Worm (Caenorhabditis elegans) whole organism, L4 larva: ENCODE measurements around the gene pgp-11.

Source experiments
- D1046.2 ChIP-seq: fragments of 200-800 bp; sonication (Bioruptor generic); IDR thresholded peaks from 2 replicates; pipeline ENCODE4 v1.3.6; 2022; ENCODE audit warnings: missing genetic modification characterization, missing compliant biosample characterization
- F10B5.3 ChIP-seq: sonication (generic microtip); optimal IDR thresholded peaks from 2 replicates; lab custom pipeline; 2016; ENCODE audit warnings: mild to moderate bottlenecking, missing genetic modification characterization, missing compliant biosample characterization
- F44E2.7 ChIP-seq: fragments of 200-800 bp; sonication (Bioruptor generic); IDR thresholded peaks from 2 replicates; pipeline ENCODE4 v2.1.2; 2022; ENCODE audit warnings: missing genetic modification characterization, missing compliant biosample characterization
- F49E8.2 ChIP-seq: sonication (generic microtip); optimal IDR thresholded peaks from 2 replicates; lab custom pipeline; 2016; ENCODE audit warnings: missing compliant biosample characterization, mild to moderate bottlenecking, missing genetic modification characterization, borderline replicate concordance
- T26A8.4 ChIP-seq: fragments of 200-800 bp; sonication (Bioruptor generic); IDR thresholded peaks from 2 replicates; pipeline ENCODE4 v1.3.6; 2022; ENCODE audit warnings: missing genetic modification characterization, missing compliant biosample characterization
- Y48G9A.11 ChIP-seq: fragments of 200-800 bp; sonication (Bioruptor generic); IDR thresholded peaks from 2 replicates; pipeline ENCODE4 v1.3.6; 2022; ENCODE audit warnings: missing genetic modification reagents, missing genetic modification characterization, missing compliant biosample characterization
- Y75B8A.6 ChIP-seq: fragments of 200-800 bp; sonication (Bioruptor generic); IDR thresholded peaks from 2 replicates; pipeline ENCODE4 v1.3.6; 2022; ENCODE audit warnings: missing genetic modification reagents, missing genetic modification characterization, missing compliant biosample characterization
- ZK337.2 ChIP-seq: fragments of 200-800 bp; sonication (Bioruptor generic); IDR thresholded peaks from 2 replicates; pipeline ENCODE4 v1.3.6; 2022; ENCODE audit warnings: missing genetic modification reagents, missing genetic modification characterization, missing compliant biosample characterization
- ZK546.5 ChIP-seq, 2 experiments: sonication (generic microtip); optimal IDR thresholded peaks; 2 replicates each; lab custom pipeline; 2017; ENCODE audit warnings: missing biosample characterization in 2 of 2, missing genetic modification characterization in 2 of 2
- ama-1 ChIP-seq: fragments of 150-350 bp; optimal IDR thresholded peaks from 2 replicates; lab custom pipeline; 2014; ENCODE audit warnings: inconsistent platforms, mixed read lengths
- attf-4 ChIP-seq: sonication (generic microtip); optimal IDR thresholded peaks from 3 replicates; lab custom pipeline; 2017; ENCODE audit warnings: missing biosample characterization, missing genetic modification characterization
- ceh-20 ChIP-seq: fragments of 200-800 bp; sonication (Bioruptor generic); IDR thresholded peaks from 2 replicates; pipeline ENCODE4 v1.3.6; 2022; ENCODE audit warnings: missing genetic modification reagents, missing genetic modification characterization, missing compliant biosample characterization
- ceh-28 ChIP-seq: fragments of 150-350 bp; optimal IDR thresholded peaks from 2 replicates; lab custom pipeline; 2014; ENCODE audit warnings: missing biosample characterization, missing genetic modification reagents, missing genetic modification characterization
- ceh-82 ChIP-seq: sonication (generic microtip); optimal IDR thresholded peaks from 2 replicates; lab custom pipeline; 2017; ENCODE audit warnings: missing biosample characterization, missing genetic modification characterization
- ces-1 ChIP-seq: fragments of 150-350 bp; sonication (generic microtip); optimal IDR thresholded peaks from 4 replicates; lab custom pipeline; 2014; ENCODE audit warnings: missing biosample characterization, missing genetic modification reagents, missing genetic modification characterization
- ctbp-1 ChIP-seq: fragments of 200-800 bp; sonication (Bioruptor generic); IDR thresholded peaks from 2 replicates; pipeline ENCODE4 v1.3.6; 2022; ENCODE audit warnings: missing genetic modification reagents, missing genetic modification characterization, missing compliant biosample characterization
- daf-16 ChIP-seq, 3 experiments: sonication (generic microtip); optimal IDR thresholded peaks; 2 replicates each; lab custom pipeline; 2016 to 2017; ENCODE audit warnings: missing genetic modification characterization in 3 of 3, missing genetic modification reagents in 3 of 3, mild to moderate bottlenecking in 2 of 3, missing compliant biosample characterization in 2 of 3, missing biosample characterization in 1 of 3, moderate library complexity in 1 of 3
- daf-8 ChIP-seq: fragments of 200-800 bp; sonication (Bioruptor generic); IDR thresholded peaks from 2 replicates; pipeline ENCODE4 v1.3.6; 2022; ENCODE audit warnings: missing genetic modification characterization, missing compliant biosample characterization
- dmd-9 ChIP-seq: fragments of 200-800 bp; sonication (Bioruptor generic); IDR thresholded peaks from 2 replicates; pipeline ENCODE4 v1.3.6; 2022; ENCODE audit warnings: missing genetic modification reagents, missing genetic modification characterization, missing compliant biosample characterization
- dpl-1 ChIP-seq: fragments of 150-350 bp; optimal IDR thresholded peaks from 2 replicates; lab custom pipeline; 2014; ENCODE audit warnings: missing biosample characterization, missing genetic modification reagents, missing genetic modification characterization
- dve-1 ChIP-seq: sonication (generic microtip); optimal IDR thresholded peaks from 2 replicates; lab custom pipeline; 2017; ENCODE audit warnings: antibody characterized with exemption, mild to moderate bottlenecking, missing genetic modification characterization, missing compliant biosample characterization; ENCODE audit not compliant: insufficient read depth
- fos-1 ChIP-seq: fragments of 150-350 bp; optimal IDR thresholded peaks from 2 replicates; lab custom pipeline; 2014; ENCODE audit warnings: missing biosample characterization, missing genetic modification characterization
- hlh-11 ChIP-seq: fragments of 200-800 bp; sonication (Bioruptor generic); optimal IDR thresholded peaks from 2 replicates; lab custom pipeline; 2018; ENCODE audit warnings: mild to moderate bottlenecking, missing genetic modification characterization, missing compliant biosample characterization
- lim-7 ChIP-seq: fragments of 200-800 bp; sonication (Bioruptor generic); IDR thresholded peaks from 2 replicates; pipeline ENCODE4 v1.3.6; 2022; ENCODE audit warnings: missing genetic modification characterization, missing compliant biosample characterization
- lin-1 ChIP-seq: fragments of 200-800 bp; sonication (Bioruptor generic); IDR thresholded peaks from 2 replicates; pipeline ENCODE4 v1.3.6; 2022; ENCODE audit warnings: missing genetic modification reagents, missing genetic modification characterization, missing compliant biosample characterization
- lin-39 ChIP-seq: fragments of 150-350 bp; optimal IDR thresholded peaks from 2 replicates; lab custom pipeline; 2014; ENCODE audit warnings: missing biosample characterization, missing genetic modification reagents, missing genetic modification characterization
- lir-3 ChIP-seq: sonication (generic microtip); optimal IDR thresholded peaks from 2 replicates; lab custom pipeline; 2016; ENCODE audit warnings: mild to moderate bottlenecking, missing genetic modification characterization, missing compliant biosample characterization
- madf-9 ChIP-seq: fragments of 200-800 bp; sonication (Bioruptor generic); conservative IDR thresholded peaks from 2 replicates; pipeline ENCODE4 v1.3.6; 2022; ENCODE audit warnings: missing genetic modification reagents, missing genetic modification characterization, missing compliant biosample characterization
- mes-2 ChIP-seq: sonication (generic microtip); optimal IDR thresholded peaks from 2 replicates; lab custom pipeline; 2016; ENCODE audit warnings: missing genotype, mild to moderate bottlenecking, missing genetic modification characterization, missing compliant biosample characterization; ENCODE audit not compliant: poor library complexity, severe bottlenecking
- mxl-2 ChIP-seq: fragments of 200-800 bp; sonication (Bioruptor generic); conservative IDR thresholded peaks from 2 replicates; pipeline ENCODE4 v1.3.6; 2022; ENCODE audit warnings: missing genetic modification reagents, missing genetic modification characterization, missing compliant biosample characterization
- mxl-3 ChIP-seq: fragments of 200-800 bp; sonication (Bioruptor generic); optimal IDR thresholded peaks from 2 replicates; lab custom pipeline; 2018; ENCODE audit warnings: mild to moderate bottlenecking, missing genetic modification characterization, missing compliant biosample characterization
- nhr-25 ChIP-seq: sonication (generic microtip); optimal IDR thresholded peaks from 2 replicates; lab custom pipeline; 2017; ENCODE audit warnings: missing genetic modification characterization, mild to moderate bottlenecking, missing compliant biosample characterization, antibody characterized with exemption, moderate library complexity, borderline replicate concordance; ENCODE audit not compliant: insufficient read depth
- nhr-41 ChIP-seq: fragments of 200-800 bp; sonication (Bioruptor generic); IDR thresholded peaks from 2 replicates; pipeline ENCODE4 v1.3.6; 2022; ENCODE audit warnings: missing genetic modification reagents, missing genetic modification characterization, missing compliant biosample characterization
- nhr-6 ChIP-seq: fragments of 150-350 bp; optimal IDR thresholded peaks from 2 replicates; lab custom pipeline; 2014; ENCODE audit warnings: missing biosample characterization, missing genetic modification characterization
- pha-4 ChIP-seq, 2 experiments: fragments of 150-350 bp in 1 of 2; fragments of 200-800 bp in 1 of 2; sonication (Bioruptor generic) in 1 of 2; IDR thresholded peaks in 1 of 2; optimal IDR thresholded peaks in 1 of 2; 2 replicates each; pipeline versions ENCODE4 v1.3.6 to Lab custom; 2014 to 2022; ENCODE audit warnings: missing genetic modification characterization in 2 of 2, missing genetic modification reagents in 2 of 2, missing biosample characterization in 1 of 2, missing compliant biosample characterization in 1 of 2
- pqm-1 ChIP-seq: sonication (generic microtip); optimal IDR thresholded peaks from 2 replicates; lab custom pipeline; 2017; ENCODE audit warnings: missing biosample characterization, missing genetic modification characterization
- set-16 ChIP-seq: fragments of 200-800 bp; sonication (Bioruptor generic); IDR thresholded peaks from 2 replicates; pipeline ENCODE4 v1.3.6; 2022; ENCODE audit warnings: missing genetic modification reagents, missing genetic modification characterization, missing compliant biosample characterization
- snpc-1.2 ChIP-seq: fragments of 200-800 bp; sonication (Bioruptor generic); IDR thresholded peaks from 2 replicates; pipeline ENCODE4 v1.3.6; 2022; ENCODE audit warnings: missing genetic modification reagents, missing genetic modification characterization, missing compliant biosample characterization
- spr-1 ChIP-seq: sonication (generic microtip); optimal IDR thresholded peaks from 2 replicates; lab custom pipeline; 2016; ENCODE audit warnings: mild to moderate bottlenecking, missing genetic modification characterization, missing compliant biosample characterization
- spr-3 ChIP-seq: fragments of 200-800 bp; sonication (Bioruptor generic); optimal IDR thresholded peaks from 2 replicates; lab custom pipeline; 2018; ENCODE audit warnings: mild to moderate bottlenecking, missing genetic modification characterization, missing compliant biosample characterization
- unc-39 ChIP-seq: sonication (generic microtip); optimal IDR thresholded peaks from 2 replicates; lab custom pipeline; 2017; ENCODE audit warnings: missing biosample characterization, missing genetic modification characterization
- vab-7 ChIP-seq: fragments of 200-800 bp; sonication (Bioruptor generic); IDR thresholded peaks from 2 replicates; pipeline ENCODE4 v1.3.6; 2022; ENCODE audit warnings: missing genetic modification reagents, missing genetic modification characterization, missing compliant biosample characterization
- zag-1 ChIP-seq: fragments of 150-350 bp; optimal IDR thresholded peaks from 2 replicates; lab custom pipeline; 2014; ENCODE audit warnings: missing biosample characterization, missing genetic modification characterization
- zip-11 ChIP-seq: fragments of 200-800 bp; sonication (Bioruptor generic); IDR thresholded peaks from 2 replicates; pipeline ENCODE4 v1.3.6; 2022; ENCODE audit warnings: missing genetic modification characterization, missing compliant biosample characterization
- ztf-7 ChIP-seq: fragments of 150-350 bp; optimal IDR thresholded peaks from 2 replicates; lab custom pipeline; 2014; ENCODE audit warnings: missing biosample characterization, missing genetic modification characterization

The pgp-11 gene

ce11 chrII:8001428-8001827 is 2.6 kb downstream of the pgp-11 start (continued):
- TF ChIP-seq snpc-1.2 (GFP tag; lab: Robert Waterston, UW), result no peak
- no peak for TF ChIP-seq ctbp-1 (GFP tag; lab: Robert Waterston, UW)
- no peak for TF ChIP-seq mxl-2
- TF ChIP-seq T26A8.4 (GFP tag; lab: Robert Waterston, UW), result no peak
- no peak for TF ChIP-seq ceh-28
- no peak for TF ChIP-seq dpl-1 (GFP tag; lab: Kevin White, UChicago)
- TF ChIP-seq ces-1 (GFP tag; lab: Kevin White, UChicago), result no peak
- no peak for TF ChIP-seq daf-8 (GFP tag; lab: Robert Waterston, UW)
- TF ChIP-seq ZK337.2 (GFP tag; lab: Robert Waterston, UW), result no peak
- TF ChIP-seq spr-1 (tag; lab: Kevin White, UChicago), result no peak
- TF ChIP-seq dmd-9 (GFP tag; lab: Robert Waterston, UW), result no peak
- no peak for TF ChIP-seq ceh-20 (GFP tag; lab: Robert Waterston, UW)
- TF ChIP-seq zag-1 (tag; lab: Kevin White, UChicago), result no peak
- peak; percentile 74 for TF ChIP-seq dve-1
- TF ChIP-seq spr-3 (GFP tag; lab: Kevin White, UChicago), result no peak
- no peak for TF ChIP-seq vab-7 (GFP tag; lab: Robert Waterston, UW)
- no peak for TF ChIP-seq mxl-3 (GFP tag; lab: Kevin White, UChicago)
- TF ChIP-seq pqm-1 (tag; lab: Kevin White, UChicago), result peak; percentile 68
- no peak for TF ChIP-seq ztf-7
- TF ChIP-seq unc-39 (tag; lab: Kevin White, UChicago), result no peak
- TF ChIP-seq nhr-6 (tag; lab: Kevin White, UChicago), result no peak
- TF ChIP-seq daf-16 (GFP tag; optimal IDR thresholded peaks at IDR 0.05; lab: Kevin White, UChicago), result no peak
- TF ChIP-seq daf-16 (tag; optimal IDR thresholded peaks at IDR 0.05; lab: Kevin White, UChicago), result peak; percentile 43
- no peak for TF ChIP-seq ceh-82 (tag; lab: Kevin White, UChicago)
- no peak for TF ChIP-seq Y75B8A.6
- TF ChIP-seq D1046.2 (GFP tag; lab: Robert Waterston, UW), result no peak
- TF ChIP-seq lir-3 (tag; lab: Kevin White, UChicago), result no peak
- no peak for TF ChIP-seq ZK546.5 (tag; optimal IDR thresholded peaks at IDR 0.05; lab: Kevin White, UChicago)
- no peak for TF ChIP-seq lim-7 (GFP tag; lab: Robert Waterston, UW)
- TF ChIP-seq mes-2 (tag; lab: Kevin White, UChicago), result no peak
- TF ChIP-seq F44E2.7, result no peak
- no peak for TF ChIP-seq attf-4 (tag; lab: Kevin White, UChicago)
- TF ChIP-seq ama-1 (lab: Kevin White, UChicago), result no peak
- no peak for TF ChIP-seq lin-39
- peak; percentile 81 for TF ChIP-seq hlh-11

DNA sequence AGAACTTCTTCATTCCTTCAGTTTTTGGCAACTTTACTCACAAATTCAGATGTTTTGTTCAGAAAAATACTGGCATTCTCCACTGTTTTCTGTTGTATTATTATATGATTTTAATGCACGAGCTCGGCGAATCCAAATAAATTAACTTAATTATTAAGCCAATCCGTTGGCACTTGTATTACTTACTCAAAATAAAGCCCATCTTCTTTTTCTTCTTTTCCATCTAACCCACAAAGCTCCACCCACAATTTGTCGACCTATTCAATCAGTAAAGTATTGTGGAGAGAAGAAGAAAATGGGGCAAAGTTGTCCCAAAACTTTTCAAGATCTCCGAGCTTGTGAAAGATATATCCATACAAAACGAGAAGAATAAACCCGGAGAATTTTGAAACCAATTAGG is 12.8 kb downstream of the pgp-11 start:
- TF ChIP-seq F10B5.3 (tag; lab: Kevin White, UChicago), result no peak
- no peak for TF ChIP-seq pha-4 (GFP tag; IDR thresholded peaks at IDR 0.05; lab: Robert Waterston, UW)
- no peak for TF ChIP-seq pha-4 (tag; optimal IDR thresholded peaks at IDR 0.05; lab: Kevin White, UChicago)
- no peak for TF ChIP-seq set-16
- no peak for TF ChIP-seq nhr-25 (tag; lab: Kevin White, UChicago)
- TF ChIP-seq ceh-82 (tag; lab: Kevin White, UChicago), result no peak
- no peak for TF ChIP-seq fos-1
- TF ChIP-seq Y48G9A.11 (GFP tag; lab: Robert Waterston, UW), result no peak
- TF ChIP-seq F49E8.2 (tag; lab: Kevin White, UChicago), result no peak
- TF ChIP-seq mxl-2, result no peak
- no peak for TF ChIP-seq ctbp-1 (GFP tag; lab: Robert Waterston, UW)
- TF ChIP-seq zip-11 (GFP tag; lab: Robert Waterston, UW), result no peak
- TF ChIP-seq madf-9 (GFP tag; lab: Robert Waterston, UW), result no peak
- TF ChIP-seq vab-7 (GFP tag; lab: Robert Waterston, UW), result no peak
- no peak for TF ChIP-seq unc-39 (tag; lab: Kevin White, UChicago)
- TF ChIP-seq Y75B8A.6, result no peak
- no peak for TF ChIP-seq spr-1 (tag; lab: Kevin White, UChicago)
- TF ChIP-seq T26A8.4 (GFP tag; lab: Robert Waterston, UW), result no peak
- no peak for TF ChIP-seq ZK337.2 (GFP tag; lab: Robert Waterston, UW)
- no peak for TF ChIP-seq nhr-41
- TF ChIP-seq lin-1 (GFP tag; lab: Robert Waterston, UW), result no peak
- TF ChIP-seq, all 104 proteins: peak for 0
